Worm (Caenorhabditis elegans) whole organism, L1 larva: Measurements from ENCODE around the gene cyp-31A2.

Experiments used
- elt-3 ChIP-seq, 6 experiments: fragments of 150-350 bp in 1 of 6; sonication (generic microtip); optimal IDR thresholded peaks; 2 replicates each; lab custom pipeline; 2017 to 2018; ENCODE audit warnings: missing biosample characterization in 6 of 6, missing genetic modification characterization in 6 of 6, inconsistent platforms in 1 of 6
- fkh-10 ChIP-seq: sonication (generic microtip); optimal IDR thresholded peaks from 2 replicates; lab custom pipeline; 2017; ENCODE audit warnings: missing biosample characterization, missing genetic modification reagents, missing genetic modification characterization
- lsy-2 ChIP-seq, 2 experiments: fragments of 150-350 bp; optimal IDR thresholded peaks; 2 replicates each; lab custom pipeline; 2014; ENCODE audit warnings: missing biosample characterization in 2 of 2, missing genetic modification characterization in 2 of 2
- mep-1 ChIP-seq: fragments of 150-350 bp; optimal IDR thresholded peaks from 2 replicates; lab custom pipeline; 2014; ENCODE audit warnings: missing biosample characterization, missing genetic modification characterization
- nhr-237 ChIP-seq: fragments of 150-350 bp; optimal IDR thresholded peaks from 2 replicates; lab custom pipeline; 2014; ENCODE audit warnings: missing biosample characterization, missing genetic modification characterization
- nhr-77 ChIP-seq: fragments of 150-350 bp; optimal IDR thresholded peaks from 2 replicates; lab custom pipeline; 2014; ENCODE audit warnings: missing biosample characterization, missing genetic modification characterization
- skn-1 ChIP-seq: fragments of 150-350 bp; optimal IDR thresholded peaks from 2 replicates; lab custom pipeline; 2014; ENCODE audit warnings: missing biosample characterization, missing genetic modification characterization
- ztf-11 ChIP-seq, 2 experiments: sonication (generic microtip); optimal IDR thresholded peaks; 2 replicates each; lab custom pipeline; 2016 to 2017; ENCODE audit warnings: missing genetic modification characterization in 2 of 2, missing biosample characterization in 1 of 2, missing compliant biosample characterization in 1 of 2

DNA sequence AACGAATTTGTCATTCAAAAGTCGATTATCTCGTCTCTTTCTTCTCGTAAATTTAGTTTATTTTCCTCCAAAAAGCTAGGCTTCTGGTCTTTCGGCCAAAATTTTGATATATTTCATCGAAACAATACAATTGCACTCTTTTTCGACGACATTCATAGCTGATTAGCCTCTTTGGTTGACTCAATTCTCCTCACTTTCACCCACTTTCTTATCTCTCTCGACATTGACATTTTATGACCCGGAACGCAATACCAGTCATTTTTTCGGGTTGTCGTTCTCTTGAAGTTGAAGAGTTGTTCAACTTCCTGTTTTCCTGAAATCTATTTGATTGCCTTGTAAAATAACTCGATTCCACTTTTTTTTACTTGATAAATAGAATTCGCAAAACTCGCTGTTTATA, 30.8 kb downstream of the cyp-31A2 start:
- no peak for TF ChIP-seq nhr-237 (tag; lab: Kevin White, UChicago)
- no peak for TF ChIP-seq ztf-11 (tag; optimal IDR thresholded peaks at IDR 0.05; lab: Kevin White, UChicago)
- TF ChIP-seq lsy-2 (tag; optimal IDR thresholded peaks at IDR 0.05; lab: Kevin White, UChicago): no peak
- TF ChIP-seq mep-1: no peak
- TF ChIP-seq elt-3 (tag; optimal IDR thresholded peaks at IDR 0.05; lab: Kevin White, UChicago): no peak
- TF ChIP-seq fkh-10: no peak
- no peak for TF ChIP-seq nhr-77 (tag; lab: Kevin White, UChicago)
- no peak for TF ChIP-seq skn-1 (tag; lab: Kevin White, UChicago)
